Fruit fly (Drosophila melanogaster) whole organism, embryonic: ENCODE measurements around the gene CG32650.

Experiments used
- CG10959 ChIP-seq: fragments of 200-800 bp; sonication (Bioruptor generic); IDR thresholded peaks from 2 replicates; pipeline ENCODE4 v1.3.6; 2022; ENCODE audit warnings: missing biosample characterization, missing genetic modification characterization
- CG12219 ChIP-seq: fragments of 200-800 bp; sonication (Bioruptor generic); optimal IDR thresholded peaks from 3 replicates; lab custom pipeline; 2018; ENCODE audit warnings: missing biosample characterization, mild to moderate bottlenecking, missing genetic modification characterization
- CG13296 ChIP-seq: fragments of 200-800 bp; sonication (Bioruptor generic); optimal IDR thresholded peaks from 3 replicates; lab custom pipeline; 2018; ENCODE audit warnings: missing biosample characterization, mild to moderate bottlenecking, missing genetic modification characterization
- CG14710 ChIP-seq: fragments of 200-800 bp; sonication (Bioruptor generic); optimal IDR thresholded peaks from 3 replicates; lab custom pipeline; 2019; ENCODE audit warnings: missing biosample characterization, mild to moderate bottlenecking, missing genetic modification characterization, moderate library complexity
- CG15011 ChIP-seq: fragments of 200-800 bp; sonication (Bioruptor generic); optimal IDR thresholded peaks from 3 replicates; lab custom pipeline; 2018; ENCODE audit warnings: missing biosample characterization, mild to moderate bottlenecking, missing genetic modification characterization
- CG16779 ChIP-seq: fragments of 200-800 bp; sonication (Bioruptor generic); IDR thresholded peaks from 2 replicates; pipeline ENCODE4 v1.3.6; 2022; ENCODE audit warnings: missing biosample characterization, missing genetic modification characterization
- CG17568 ChIP-seq: fragments of 200-800 bp; sonication (Bioruptor generic); optimal IDR thresholded peaks from 2 replicates; lab custom pipeline; 2018; ENCODE audit warnings: missing biosample characterization, mild to moderate bottlenecking, missing genetic modification characterization, moderate library complexity
- CG18619 ChIP-seq: fragments of 200-800 bp; sonication (Bioruptor generic); optimal IDR thresholded peaks from 3 replicates; lab custom pipeline; 2017; ENCODE audit warnings: missing biosample characterization, mild to moderate bottlenecking, missing genetic modification characterization
- CG2129 ChIP-seq: fragments of 200-800 bp; sonication (Bioruptor generic); IDR thresholded peaks from 2 replicates; pipeline ENCODE4 v1.3.6; 2022; ENCODE audit warnings: missing biosample characterization, missing genetic modification characterization; ENCODE audit not compliant: partially characterized antibody
- CG30020 ChIP-seq: fragments of 200-800 bp; optimal IDR thresholded peaks from 2 replicates; lab custom pipeline; 2019; ENCODE audit warnings: missing biosample characterization, mild to moderate bottlenecking, missing genetic modification characterization, moderate library complexity
- CG3065 ChIP-seq: fragments of 200-800 bp; sonication (Bioruptor generic); optimal IDR thresholded peaks from 2 replicates; lab custom pipeline; 2016; ENCODE audit warnings: missing biosample characterization, missing genetic modification characterization
- CG32767 ChIP-seq: fragments of 200-800 bp; sonication (Bioruptor generic); IDR thresholded peaks from 2 replicates; pipeline ENCODE4 v1.3.6; 2022; ENCODE audit warnings: missing biosample characterization, missing genetic modification characterization
- CG3407 ChIP-seq: fragments of 200-800 bp; sonication (Bioruptor generic); optimal IDR thresholded peaks from 2 replicates; lab custom pipeline; 2018; ENCODE audit warnings: missing biosample characterization, mild to moderate bottlenecking, missing genetic modification characterization
- CG34422 ChIP-seq: fragments of 200-800 bp; sonication (Bioruptor generic); IDR thresholded peaks from 3 replicates; pipeline ENCODE4 v1.3.6; 2022; ENCODE audit warnings: missing biosample characterization, missing genetic modification characterization
- CG6175 ChIP-seq: fragments of 200-800 bp; sonication (Bioruptor generic); IDR thresholded peaks from 3 replicates; pipeline ENCODE4 v1.3.6; 2022; ENCODE audit warnings: missing biosample characterization, missing genetic modification characterization
- CG6272 ChIP-seq: fragments of 200-800 bp; sonication (Bioruptor generic); IDR thresholded peaks from 2 replicates; pipeline ENCODE4 v1.3.6; 2022; ENCODE audit warnings: missing biosample characterization, missing genetic modification characterization
- CG7372 ChIP-seq: fragments of 200-800 bp; sonication (Bioruptor generic); IDR thresholded peaks from 2 replicates; pipeline ENCODE4 v1.3.6; 2022; ENCODE audit warnings: missing biosample characterization, missing genetic modification characterization
- CG8089 ChIP-seq: fragments of 200-800 bp; sonication (Bioruptor generic); optimal IDR thresholded peaks from 3 replicates; lab custom pipeline; 2016; ENCODE audit warnings: missing biosample characterization, missing genetic modification characterization
- CG8388 ChIP-seq: fragments of 200-800 bp; sonication (Bioruptor generic); optimal IDR thresholded peaks from 2 replicates; lab custom pipeline; 2019; ENCODE audit warnings: missing biosample characterization, mild to moderate bottlenecking, missing genetic modification characterization, moderate library complexity
- CG9876 ChIP-seq: fragments of 200-800 bp; sonication (Bioruptor generic); optimal IDR thresholded peaks from 2 replicates; lab custom pipeline; 2016; ENCODE audit warnings: missing biosample characterization, missing genetic modification characterization
- D19B ChIP-seq: fragments of 200-800 bp; sonication (Bioruptor generic); optimal IDR thresholded peaks from 2 replicates; lab custom pipeline; 2017; ENCODE audit warnings: missing biosample characterization, mild to moderate bottlenecking, missing genetic modification characterization
- Dad ChIP-seq: fragments of 200-800 bp; sonication (Bioruptor generic); optimal IDR thresholded peaks from 3 replicates; lab custom pipeline; 2016; ENCODE audit warnings: missing biosample characterization, missing genetic modification characterization
- Dbx ChIP-seq: fragments of 200-800 bp; sonication (Bioruptor generic); IDR thresholded peaks from 3 replicates; pipeline ENCODE4 v1.3.6; 2022; ENCODE audit warnings: missing biosample characterization, missing genetic modification characterization
- Ets65A ChIP-seq: fragments of 200-800 bp; sonication (Bioruptor generic); peaks from one replicate; lab custom pipeline; 2016; ENCODE audit warnings: missing biosample characterization, missing genetic modification characterization
- GATAe ChIP-seq: fragments of 200-800 bp; sonication (Bioruptor generic); conservative IDR thresholded peaks from 2 replicates; pipeline ENCODE4 v1.3.6; 2022; ENCODE audit warnings: missing biosample characterization, missing genetic modification characterization
- HmgZ ChIP-seq: fragments of 200-800 bp; sonication (Bioruptor generic); optimal IDR thresholded peaks from 2 replicates; lab custom pipeline; 2018; ENCODE audit warnings: missing biosample characterization, mild to moderate bottlenecking, missing genetic modification characterization
- Mes4 ChIP-seq: fragments of 200-800 bp; sonication (Bioruptor generic); optimal IDR thresholded peaks from 2 replicates; lab custom pipeline; 2016; ENCODE audit warnings: missing biosample characterization, missing genetic modification characterization
- NC2α ChIP-seq: fragments of 200-800 bp; sonication (Bioruptor generic); optimal IDR thresholded peaks from 2 replicates; lab custom pipeline; 2016; ENCODE audit warnings: missing biosample characterization, missing genetic modification characterization
- NC2β ChIP-seq: fragments of 200-800 bp; sonication (Bioruptor generic); optimal IDR thresholded peaks from 2 replicates; lab custom pipeline; 2016; ENCODE audit warnings: missing biosample characterization, missing genetic modification characterization
- Six4 ChIP-seq: fragments of 200-800 bp; sonication (Bioruptor generic); optimal IDR thresholded peaks from 2 replicates; lab custom pipeline; 2016; ENCODE audit warnings: missing biosample characterization, missing genetic modification characterization
- Sox100B ChIP-seq: fragments of 200-800 bp; sonication (Bioruptor generic); optimal IDR thresholded peaks from 3 replicates; lab custom pipeline; 2018; ENCODE audit warnings: missing biosample characterization, mild to moderate bottlenecking, missing genetic modification characterization
- TFAM ChIP-seq: fragments of 200-800 bp; sonication (Bioruptor generic); optimal IDR thresholded peaks from 2 replicates; lab custom pipeline; 2017; ENCODE audit warnings: missing biosample characterization, missing genetic modification characterization, inconsistent platforms
- Trl ChIP-seq, 3 experiments: fragments of >200 bp in 2 of 3; fragments of 200-800 bp in 1 of 3; sonication (Bioruptor generic) in 1 of 3; optimal IDR thresholded peaks; 2 replicates in 1 of 3; 3 replicates in 2 of 3; lab custom pipeline; 2016 to 2017; ENCODE audit warnings: missing biosample characterization in 1 of 3, missing genetic modification characterization in 1 of 3
- aop ChIP-seq: fragments of 200-800 bp; sonication (Bioruptor generic); IDR thresholded peaks from 2 replicates; pipeline ENCODE4 v1.3.6; 2022; ENCODE audit warnings: missing biosample characterization, missing genetic modification characterization
- bbx ChIP-seq: fragments of 200-800 bp; sonication (Bioruptor generic); IDR thresholded peaks from 2 replicates; pipeline ENCODE4 v1.3.6; 2022; ENCODE audit warnings: missing biosample characterization, missing genetic modification characterization; ENCODE audit not compliant: partially characterized antibody
- da ChIP-seq: fragments of 200-800 bp; sonication (Bioruptor generic); optimal IDR thresholded peaks from 2 replicates; lab custom pipeline; 2016; ENCODE audit warnings: missing biosample characterization, missing genetic modification characterization
- dm ChIP-seq: fragments of 200-800 bp; sonication (Bioruptor generic); optimal IDR thresholded peaks from 3 replicates; lab custom pipeline; 2016; ENCODE audit warnings: missing biosample characterization, missing genetic modification characterization
- ems ChIP-seq: fragments of 200-800 bp; sonication (Bioruptor generic); optimal IDR thresholded peaks from 3 replicates; lab custom pipeline; 2016; ENCODE audit warnings: missing biosample characterization, missing genetic modification characterization
- fd102C ChIP-seq: fragments of 200-800 bp; sonication (Bioruptor generic); optimal IDR thresholded peaks from 2 replicates; lab custom pipeline; 2018; ENCODE audit warnings: missing biosample characterization, mild to moderate bottlenecking, missing genetic modification characterization, moderate library complexity
- fru ChIP-seq: fragments of >200 bp; optimal IDR thresholded peaks from 2 replicates; lab custom pipeline; 2017
- gsb ChIP-seq: fragments of 200-800 bp; sonication (Bioruptor generic); IDR thresholded peaks from 2 replicates; pipeline ENCODE4 v1.3.6; 2022; ENCODE audit warnings: missing biosample characterization, missing genetic modification characterization
- luna ChIP-seq: fragments of 200-800 bp; sonication (Bioruptor generic); optimal IDR thresholded peaks from 2 replicates; lab custom pipeline; 2016; ENCODE audit warnings: missing biosample characterization, missing genetic modification characterization
- nerfin-2 ChIP-seq: fragments of 200-800 bp; sonication (Bioruptor generic); IDR thresholded peaks from 2 replicates; pipeline ENCODE4 v1.3.6; 2022; ENCODE audit warnings: missing biosample characterization, missing genetic modification characterization; ENCODE audit not compliant: partially characterized antibody
- nom ChIP-seq: fragments of 200-800 bp; sonication (Bioruptor generic); optimal IDR thresholded peaks from 2 replicates; lab custom pipeline; 2017; ENCODE audit warnings: missing biosample characterization, missing genetic modification characterization, mild to moderate bottlenecking, moderate library complexity, missing genetic modification reagents
- pum ChIP-seq: fragments of 200-800 bp; sonication (Bioruptor generic); optimal IDR thresholded peaks from 2 replicates; lab custom pipeline; 2016; ENCODE audit warnings: missing biosample characterization, missing genetic modification characterization
- scrt ChIP-seq: fragments of 200-800 bp; sonication (Bioruptor generic); optimal IDR thresholded peaks from 2 replicates; lab custom pipeline; 2018; ENCODE audit warnings: missing biosample characterization, mild to moderate bottlenecking, missing genetic modification characterization, moderate library complexity
- sens-2 ChIP-seq: fragments of 200-800 bp; sonication (Bioruptor generic); IDR thresholded peaks from 2 replicates; pipeline ENCODE4 v1.3.6; 2022; ENCODE audit warnings: missing biosample characterization, missing genetic modification characterization
- sob ChIP-seq: fragments of 200-800 bp; sonication (Bioruptor generic); IDR thresholded peaks from 2 replicates; pipeline ENCODE4 v1.3.6; 2022; ENCODE audit warnings: missing biosample characterization, missing genetic modification characterization
- ssp ChIP-seq: fragments of 200-800 bp; sonication (Bioruptor generic); IDR thresholded peaks from 2 replicates; pipeline ENCODE4 v1.3.6; 2022; ENCODE audit warnings: missing biosample characterization, missing genetic modification characterization
- tna ChIP-seq: fragments of 200-800 bp; sonication (Bioruptor generic); IDR thresholded peaks from 2 replicates; pipeline ENCODE4 v1.3.6; 2022; ENCODE audit warnings: missing biosample characterization, missing genetic modification characterization; ENCODE audit not compliant: partially characterized antibody

The CG32650 gene

DNA sequence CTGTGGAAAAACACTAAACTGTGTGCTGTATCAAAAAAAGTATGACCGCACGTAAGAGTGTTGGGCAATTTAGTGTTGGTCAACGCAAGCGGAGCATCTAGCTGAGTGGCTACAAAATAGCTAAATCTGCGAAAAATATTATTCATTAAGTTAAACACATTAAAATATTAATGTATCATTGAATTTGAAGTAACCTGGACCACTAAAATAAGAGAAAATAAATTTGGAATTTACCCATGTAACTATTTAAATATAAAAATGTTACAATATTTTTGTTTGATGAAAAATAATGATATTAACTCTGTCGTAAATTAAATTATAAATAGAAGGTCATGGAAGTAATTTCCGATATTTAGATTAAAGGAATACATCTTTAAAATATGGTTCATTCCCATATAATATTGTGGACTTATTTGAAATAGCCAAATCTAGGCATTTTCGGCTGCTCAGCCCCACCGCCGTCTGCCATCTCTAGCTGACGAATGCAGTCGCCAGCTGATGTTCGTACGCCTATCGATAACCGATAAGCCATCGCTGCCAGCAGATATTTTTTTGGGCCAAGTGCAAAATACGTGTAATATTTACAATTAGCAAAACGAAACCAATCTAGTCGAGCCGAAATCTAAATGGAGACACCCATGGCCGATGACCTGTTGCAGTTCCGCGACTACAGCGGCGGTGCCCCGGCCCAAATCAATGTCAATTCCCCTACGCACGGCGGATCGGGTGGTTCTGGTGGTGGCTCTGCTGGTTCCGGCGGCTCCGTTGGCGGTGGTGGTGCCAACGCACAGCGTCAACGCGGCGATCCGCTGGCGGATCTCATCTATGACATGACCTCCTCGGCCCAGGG lies 11.3 kb upstream of the CG32650 start, which contains the start of the genes Brms1 and CG4645 (continued):
- TF ChIP-seq HmgZ = peak; percentile 41
- no peak for TF ChIP-seq scrt
- TF ChIP-seq Trl (optimal IDR thresholded peaks at IDR 0.05; lab: Kevin White, UChicago) = no peak
- TF ChIP-seq Trl (GFP tag; optimal IDR thresholded peaks at IDR 0.05; lab: Kevin White, UChicago) = no peak
- no peak for TF ChIP-seq GATAe (GFP tag; lab: Robert Waterston, UW)
- TF ChIP-seq CG6175 (GFP tag; lab: Robert Waterston, UW) = no peak
- TF ChIP-seq nerfin-2 = 0 out of 2 replicates have a peak, but pooled peaks have one; percentile 27
- peak; percentile 12 for TF ChIP-seq D19B (GFP tag; lab: Kevin White, UChicago)
- no peak for TF ChIP-seq CG15011 (GFP tag; lab: Kevin White, UChicago)
- no peak for TF ChIP-seq CG3065 (GFP tag; lab: Kevin White, UChicago)
- no peak for TF ChIP-seq CG3407 (GFP tag; lab: Kevin White, UChicago)
- TF ChIP-seq CG8089 (GFP tag; lab: Kevin White, UChicago) = no peak
- no peak for TF ChIP-seq CG10959 (GFP tag; lab: Robert Waterston, UW)
- TF ChIP-seq CG14710 = peak; percentile 67
- TF ChIP-seq CG6272 (GFP tag; lab: Robert Waterston, UW) = peak; percentile 43; the same call in 1 of the 2 replicates
- no peak for TF ChIP-seq Mes4 (GFP tag; lab: Kevin White, UChicago)
- peak; percentile 92 for TF ChIP-seq Ets65A (GFP tag; lab: Kevin White, UChicago)
- TF ChIP-seq Six4 (GFP tag; lab: Kevin White, UChicago) = peak; percentile 24
- TF ChIP-seq CG32767 = no peak
- TF ChIP-seq nom = no peak
- TF ChIP-seq bbx (GFP tag; lab: Robert Waterston, UW) = no peak
- peak; percentile 26 for TF ChIP-seq CG13296 (GFP tag; lab: Kevin White, UChicago)
- TF ChIP-seq CG16779 = no peak
- TF ChIP-seq tna (GFP tag; lab: Robert Waterston, UW) = no peak
- no peak for TF ChIP-seq fru (lab: Kevin White, UChicago)
- TF ChIP-seq CG30020 = peak; percentile 48
- no peak for TF ChIP-seq pum (GFP tag; lab: Kevin White, UChicago)
- peak; percentile 9 for TF ChIP-seq CG8388 (GFP tag; lab: Kevin White, UChicago)
- TF ChIP-seq luna (GFP tag; lab: Kevin White, UChicago) = no peak
- no peak for TF ChIP-seq Dad (GFP tag; lab: Kevin White, UChicago)
- TF ChIP-seq fd102C (GFP tag; lab: Kevin White, UChicago) = no peak
- no peak for TF ChIP-seq dm (GFP tag; lab: Kevin White, UChicago)
- peak; percentile 43 for TF ChIP-seq CG18619
- TF ChIP-seq CG12219 (GFP tag; lab: Kevin White, UChicago) = no peak
- TF ChIP-seq gsb = no peak
- TF ChIP-seq ssp (GFP tag; lab: Robert Waterston, UW) = peak; percentile 48; the same call in 1 of the 2 replicates
- TF ChIP-seq CG7372 (GFP tag; lab: Robert Waterston, UW) = no peak
- no peak for TF ChIP-seq CG17568 (GFP tag; lab: Kevin White, UChicago)
- no peak for TF ChIP-seq aop (GFP tag; lab: Robert Waterston, UW)
- no peak for TF ChIP-seq sens-2 (GFP tag; lab: Robert Waterston, UW)
- TF ChIP-seq da (GFP tag; lab: Kevin White, UChicago) = no peak
- TF ChIP-seq CG2129 (GFP tag; lab: Robert Waterston, UW) = no peak
- TF ChIP-seq Dbx (GFP tag; lab: Robert Waterston, UW) = 0 out of 3 replicates have a peak, but pooled peaks have one; percentile 35
- no peak for TF ChIP-seq CG9876
- no peak for TF ChIP-seq NC2β (GFP tag; lab: Kevin White, UChicago)
- TF ChIP-seq sob (GFP tag; lab: Robert Waterston, UW) = peak; percentile 51; the same call in 1 of the 2 replicates
- no peak for TF ChIP-seq TFAM (GFP tag; lab: Kevin White, UChicago)
- TF ChIP-seq ems (GFP tag; lab: Kevin White, UChicago) = no peak
- TF ChIP-seq NC2α (GFP tag; lab: Kevin White, UChicago) = no peak
- TF ChIP-seq CG34422 (GFP tag; lab: Robert Waterston, UW) = no peak
- peak; percentile 61 for TF ChIP-seq Sox100B (GFP tag; lab: Kevin White, UChicago)
